Fruit fly (Drosophila melanogaster) whole organism, embryonic: ENCODE data around the gene CG31381.
A peak's percentile ranks its signal among the peaks of the same experiment; 100 is the strongest.

Experiments
- CG10209 ChIP-seq: fragments of 200-800 bp; sonication (Bioruptor generic); optimal IDR thresholded peaks from 3 replicates; lab custom pipeline; 2017; ENCODE audit warnings: missing biosample characterization, mild to moderate bottlenecking, missing genetic modification characterization, missing genetic modification reagents
- CG10321 ChIP-seq: fragments of 200-800 bp; sonication (Bioruptor generic); IDR thresholded peaks from 2 replicates; pipeline ENCODE4 v1.3.6; 2022; ENCODE audit warnings: missing biosample characterization, missing genetic modification characterization
- CG10979 ChIP-seq: fragments of 200-800 bp; sonication (Bioruptor generic); optimal IDR thresholded peaks from 2 replicates; lab custom pipeline; 2018; ENCODE audit warnings: missing biosample characterization, mild to moderate bottlenecking, missing genetic modification characterization, moderate library complexity
- CG11456 ChIP-seq: fragments of 200-800 bp; sonication (Bioruptor generic); IDR thresholded peaks from 3 replicates; pipeline ENCODE4 v1.3.6; 2022; ENCODE audit warnings: missing biosample characterization, missing genetic modification characterization
- CG12071 ChIP-seq: fragments of 200-800 bp; sonication (Bioruptor generic); optimal IDR thresholded peaks from 3 replicates; lab custom pipeline; 2018; ENCODE audit warnings: missing biosample characterization, mild to moderate bottlenecking, missing genetic modification characterization
- CG1602 ChIP-seq: fragments of 200-800 bp; sonication (Bioruptor generic); optimal IDR thresholded peaks from 3 replicates; lab custom pipeline; 2016; ENCODE audit warnings: missing biosample characterization, missing genetic modification characterization
- CG17802 ChIP-seq: fragments of 200-800 bp; sonication (Bioruptor generic); optimal IDR thresholded peaks from 2 replicates; lab custom pipeline; 2018; ENCODE audit warnings: missing biosample characterization, mild to moderate bottlenecking, missing genetic modification characterization, moderate library complexity
- CG2120 ChIP-seq: fragments of 200-800 bp; sonication (Bioruptor generic); optimal IDR thresholded peaks from 3 replicates; lab custom pipeline; 2016; ENCODE audit warnings: missing biosample characterization, missing genetic modification characterization
- CG34376 ChIP-seq: fragments of 200-800 bp; sonication (Bioruptor generic); optimal IDR thresholded peaks from 2 replicates; lab custom pipeline; 2018; ENCODE audit warnings: missing biosample characterization, mild to moderate bottlenecking, missing genetic modification characterization
- CG6654 ChIP-seq: fragments of 200-800 bp; sonication (Bioruptor generic); optimal IDR thresholded peaks from 2 replicates; lab custom pipeline; 2017; ENCODE audit warnings: missing biosample characterization, mild to moderate bottlenecking, missing genetic modification characterization
- CG6765 ChIP-seq: fragments of 200-800 bp; sonication (Bioruptor generic); optimal IDR thresholded peaks from 3 replicates; lab custom pipeline; 2017; ENCODE audit warnings: missing biosample characterization, mild to moderate bottlenecking, missing genetic modification characterization
- CG8478 ChIP-seq: fragments of >200 bp; optimal IDR thresholded peaks from 2 replicates; lab custom pipeline; 2018
- CG9215 ChIP-seq: fragments of 200-800 bp; sonication (Bioruptor generic); IDR thresholded peaks from 2 replicates; pipeline ENCODE4 v1.3.6; 2022; ENCODE audit warnings: missing biosample characterization, missing genetic modification characterization
- CHES-1-like ChIP-seq: fragments of 200-800 bp; sonication (Bioruptor generic); optimal IDR thresholded peaks from 2 replicates; lab custom pipeline; 2016; ENCODE audit warnings: missing biosample characterization, missing genetic modification characterization
- D19B ChIP-seq: fragments of 200-800 bp; sonication (Bioruptor generic); optimal IDR thresholded peaks from 2 replicates; lab custom pipeline; 2017; ENCODE audit warnings: missing biosample characterization, mild to moderate bottlenecking, missing genetic modification characterization
- Dad ChIP-seq: fragments of 200-800 bp; sonication (Bioruptor generic); optimal IDR thresholded peaks from 3 replicates; lab custom pipeline; 2016; ENCODE audit warnings: missing biosample characterization, missing genetic modification characterization
- Dek ChIP-seq: fragments of 200-800 bp; sonication (Bioruptor generic); optimal IDR thresholded peaks from 3 replicates; lab custom pipeline; 2019; ENCODE audit warnings: missing biosample characterization, mild to moderate bottlenecking, missing genetic modification characterization, moderate library complexity
- Dll ChIP-seq: fragments of 200-800 bp; sonication (Bioruptor generic); IDR thresholded peaks from 4 replicates; pipeline ENCODE4 v1.3.6; 2022; ENCODE audit warnings: missing biosample characterization, missing genetic modification characterization; ENCODE audit not compliant: partially characterized antibody
- Dp ChIP-seq: fragments of 200-800 bp; sonication (Bioruptor generic); optimal IDR thresholded peaks from 2 replicates; lab custom pipeline; 2018; ENCODE audit warnings: missing biosample characterization, mild to moderate bottlenecking, missing genetic modification characterization, moderate library complexity
- Elba2 ChIP-seq: fragments of 200-800 bp; sonication (Bioruptor generic); optimal IDR thresholded peaks from 3 replicates; lab custom pipeline; 2016; ENCODE audit warnings: missing biosample characterization, missing genetic modification characterization
- Ets65A ChIP-seq: fragments of 200-800 bp; sonication (Bioruptor generic); peaks from one replicate; lab custom pipeline; 2016; ENCODE audit warnings: missing biosample characterization, missing genetic modification characterization
- Fer3 ChIP-seq: fragments of 200-800 bp; sonication (Bioruptor generic); optimal IDR thresholded peaks from 2 replicates; lab custom pipeline; 2018; ENCODE audit warnings: missing biosample characterization, mild to moderate bottlenecking, missing genetic modification characterization, moderate library complexity
- H15 ChIP-seq: fragments of 200-800 bp; sonication (Bioruptor generic); IDR thresholded peaks from 3 replicates; pipeline ENCODE4 v1.3.6; 2022; ENCODE audit warnings: missing biosample characterization, missing genetic modification characterization
- Hr3 ChIP-seq: fragments of 200-800 bp; sonication (Bioruptor generic); optimal IDR thresholded peaks from 3 replicates; lab custom pipeline; 2016; ENCODE audit warnings: missing biosample characterization, missing genetic modification characterization
- MBD-R2 ChIP-seq: fragments of 200-800 bp; sonication (Bioruptor generic); IDR thresholded peaks from 2 replicates; pipeline ENCODE4 v1.3.6; 2022; ENCODE audit warnings: missing biosample characterization, missing genetic modification characterization
- MTF-1 ChIP-seq: fragments of 200-800 bp; sonication (Bioruptor generic); optimal IDR thresholded peaks from 2 replicates; lab custom pipeline; 2018; ENCODE audit warnings: missing biosample characterization, mild to moderate bottlenecking, missing genetic modification characterization, borderline replicate concordance
- Mrtf ChIP-seq: fragments of 200-800 bp; sonication (Bioruptor generic); IDR thresholded peaks from 3 replicates; pipeline ENCODE4 v1.3.6; 2022; ENCODE audit warnings: missing biosample characterization, missing genetic modification characterization
- Pdp1 ChIP-seq, 2 experiments: fragments of 200-800 bp; sonication (Bioruptor generic); optimal IDR thresholded peaks; 3 replicates each; lab custom pipeline; 2016; ENCODE audit warnings: missing biosample characterization in 2 of 2, missing genetic modification characterization in 2 of 2, mild to moderate bottlenecking in 1 of 2, moderate library complexity in 1 of 2
- Ravus ChIP-seq: fragments of 200-800 bp; sonication (Bioruptor generic); IDR thresholded peaks from 2 replicates; pipeline ENCODE4 v1.3.6; 2022; ENCODE audit warnings: missing biosample characterization, missing genetic modification characterization
- Stat92E ChIP-seq, 3 experiments: fragments of >200 bp in 2 of 3; fragments of 200-800 bp in 1 of 3; sonication (Bioruptor generic) in 1 of 3; optimal IDR thresholded peaks; 2 replicates each; lab custom pipeline; 2017 to 2019; ENCODE audit warnings: missing biosample characterization in 3 of 3, missing genetic modification characterization in 3 of 3, mild to moderate bottlenecking in 1 of 3, moderate library complexity in 1 of 3
- Taf1 ChIP-seq: fragments of 200-800 bp; sonication (Bioruptor generic); IDR thresholded peaks from 2 replicates; pipeline ENCODE4 v1.3.6; 2022; ENCODE audit warnings: missing biosample characterization, missing genetic modification characterization
- Vsx1 ChIP-seq: fragments of 200-800 bp; sonication (Bioruptor generic); optimal IDR thresholded peaks from 2 replicates; lab custom pipeline; 2017; ENCODE audit warnings: missing biosample characterization, mild to moderate bottlenecking, missing genetic modification characterization, missing genetic modification reagents
- Xbp1 ChIP-seq: fragments of 200-800 bp; sonication (Bioruptor generic); optimal IDR thresholded peaks from 3 replicates; lab custom pipeline; 2016; ENCODE audit warnings: missing biosample characterization, mild to moderate bottlenecking, missing genetic modification characterization
- al ChIP-seq: fragments of 200-800 bp; sonication (Bioruptor generic); IDR thresholded peaks from 2 replicates; pipeline ENCODE4 v1.3.6; 2022; ENCODE audit warnings: missing biosample characterization, missing genetic modification characterization
- amos ChIP-seq: fragments of 200-800 bp; sonication (Bioruptor generic); IDR thresholded peaks from 2 replicates; pipeline ENCODE4 v1.3.6; 2022; ENCODE audit warnings: missing biosample characterization, missing genetic modification characterization; ENCODE audit not compliant: partially characterized antibody
- bowl ChIP-seq: fragments of 200-800 bp; sonication (Bioruptor generic); IDR thresholded peaks from 2 replicates; pipeline ENCODE4 v1.3.6; 2022; ENCODE audit warnings: missing biosample characterization, missing genetic modification characterization
- cas ChIP-seq: fragments of 200-800 bp; sonication (Bioruptor generic); IDR thresholded peaks from 2 replicates; pipeline ENCODE4 v1.3.6; 2022; ENCODE audit warnings: missing biosample characterization, missing genetic modification characterization
- cato ChIP-seq: fragments of 200-800 bp; sonication (Bioruptor generic); optimal IDR thresholded peaks from 2 replicates; lab custom pipeline; 2016; ENCODE audit warnings: missing biosample characterization, missing genetic modification characterization, borderline replicate concordance
- chif ChIP-seq, 2 experiments: fragments of 200-800 bp; sonication (Bioruptor generic); optimal IDR thresholded peaks; 3 replicates each; lab custom pipeline; 2016; ENCODE audit warnings: missing biosample characterization in 2 of 2, missing genetic modification characterization in 2 of 2
- crc ChIP-seq: fragments of 200-800 bp; sonication (Bioruptor generic); optimal IDR thresholded peaks from 2 replicates; lab custom pipeline; 2016; ENCODE audit warnings: missing biosample characterization, missing genetic modification characterization
- croc ChIP-seq: fragments of 200-800 bp; sonication (Bioruptor generic); conservative IDR thresholded peaks from 3 replicates; pipeline ENCODE4 v1.3.6; 2022; ENCODE audit warnings: missing biosample characterization, missing genetic modification characterization
- dan ChIP-seq: fragments of 200-800 bp; sonication (Bioruptor generic); IDR thresholded peaks from 2 replicates; pipeline ENCODE4 v1.3.6; 2022; ENCODE audit warnings: missing biosample characterization, missing genetic modification characterization
- eyg ChIP-seq: fragments of 200-800 bp; sonication (Bioruptor generic); optimal IDR thresholded peaks from 3 replicates; lab custom pipeline; 2016; ENCODE audit warnings: missing biosample characterization, missing genetic modification characterization
- hbn ChIP-seq: fragments of 200-800 bp; sonication (Bioruptor generic); IDR thresholded peaks from 2 replicates; pipeline ENCODE4 v1.3.6; 2022; ENCODE audit warnings: missing biosample characterization, missing genetic modification characterization; ENCODE audit not compliant: partially characterized antibody
- lilli ChIP-seq: fragments of 200-800 bp; sonication (Bioruptor generic); optimal IDR thresholded peaks from 3 replicates; lab custom pipeline; 2016; ENCODE audit warnings: missing biosample characterization, missing genetic modification characterization
- maf-S ChIP-seq: fragments of 200-800 bp; sonication (Bioruptor generic); optimal IDR thresholded peaks from 2 replicates; lab custom pipeline; 2016; ENCODE audit warnings: missing biosample characterization, missing genetic modification characterization
- pzg ChIP-seq: fragments of 200-800 bp; sonication (Bioruptor generic); optimal IDR thresholded peaks from 3 replicates; lab custom pipeline; 2018; ENCODE audit warnings: missing biosample characterization, mild to moderate bottlenecking, missing genetic modification characterization, moderate library complexity
- repo ChIP-seq: fragments of 200-800 bp; sonication (Bioruptor generic); optimal IDR thresholded peaks from 2 replicates; lab custom pipeline; 2016; ENCODE audit warnings: missing biosample characterization, missing genetic modification characterization
- tap ChIP-seq: fragments of 200-800 bp; optimal IDR thresholded peaks from 3 replicates; lab custom pipeline; 2019; ENCODE audit warnings: missing biosample characterization, mild to moderate bottlenecking, missing genetic modification characterization, moderate library complexity
- toy ChIP-seq: fragments of 200-800 bp; sonication (Bioruptor generic); IDR thresholded peaks from 2 replicates; pipeline ENCODE4 v1.3.6; 2022; ENCODE audit warnings: missing biosample characterization, missing genetic modification characterization
- trem ChIP-seq: fragments of 200-800 bp; optimal IDR thresholded peaks from 3 replicates; lab custom pipeline; 2019; ENCODE audit warnings: missing biosample characterization, mild to moderate bottlenecking, missing genetic modification characterization, moderate library complexity
- trh ChIP-seq: fragments of 200-800 bp; sonication (Bioruptor generic); optimal IDR thresholded peaks from 2 replicates; lab custom pipeline; 2016; ENCODE audit warnings: missing biosample characterization, missing genetic modification characterization

CG31381 gene

DNA sequence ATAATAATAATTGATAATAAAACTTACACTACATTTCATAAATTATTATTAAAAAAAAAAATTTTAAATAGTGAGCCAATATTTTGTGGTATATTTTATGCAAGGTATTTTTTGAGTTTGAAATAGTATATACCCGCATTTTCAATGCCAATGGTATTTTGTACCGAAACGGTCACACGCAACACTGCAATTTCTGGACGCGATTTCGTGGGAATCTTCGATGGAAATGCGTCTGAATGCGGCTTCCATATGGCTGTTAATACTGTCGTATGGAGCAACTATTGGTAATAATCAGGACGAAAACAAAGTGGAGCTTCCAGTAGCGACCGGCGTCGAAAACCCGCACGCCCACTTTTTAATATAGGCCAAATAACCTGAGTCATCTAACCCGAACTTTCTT lies 25.4 kb upstream of the CG31381 start, which contains the start of gene Nct (continued):
- TF ChIP-seq CG10979 (tag; lab: Kevin White, UChicago) (no peak), cato (GFP tag; lab: Kevin White, UChicago) (no peak), CG10321 (no peak), Mrtf (no peak), Xbp1 (no peak), dan (GFP tag; lab: Robert Waterston, UW) (no peak), trh (GFP tag; lab: Kevin White, UChicago) (no peak), CG34376 (GFP tag; lab: Kevin White, UChicago) (no peak), Ets65A (no peak), Dll (GFP tag; lab: Robert Waterston, UW) (0 out of 4 replicates have a peak, but pooled peaks have one; percentile 15), Dek (tag; lab: Kevin White, UChicago) (no peak), cas (GFP tag; lab: Robert Waterston, UW) (no peak), crc (GFP tag; lab: Kevin White, UChicago) (no peak), Dp (peak; percentile 60), CG11456 (no peak), al (no peak), croc (GFP tag; lab: Robert Waterston, UW) (no peak), Fer3 (tag; lab: Kevin White, UChicago) (no peak), H15 (GFP tag; lab: Robert Waterston, UW) (no peak), CG17802 (no peak), CG10209 (GFP tag; lab: Kevin White, UChicago) (no peak), CHES-1-like (GFP tag; lab: Kevin White, UChicago) (no peak), CG6654 (GFP tag; lab: Kevin White, UChicago) (no peak), tap (tag; lab: Kevin White, UChicago) (no peak), Taf1 (GFP tag; lab: Robert Waterston, UW) (no peak), Elba2 (GFP tag; lab: Kevin White, UChicago) (no peak), bowl (GFP tag; lab: Robert Waterston, UW) (no peak), CG1602 (GFP tag; lab: Kevin White, UChicago) (no peak), chif (GFP tag; optimal IDR thresholded peaks at IDR 0.05; lab: Kevin White, UChicago) (no peak), MBD-R2 (peak; percentile 71; the same call in 1 of the 2 replicates), hbn (GFP tag; lab: Robert Waterston, UW) (no peak), pzg (GFP tag; lab: Kevin White, UChicago) (peak; percentile 53), repo (GFP tag; lab: Kevin White, UChicago) (no peak), D19B (GFP tag; lab: Kevin White, UChicago) (no peak), Vsx1 (GFP tag; lab: Kevin White, UChicago) (no peak), Stat92E (GFP tag; optimal IDR thresholded peaks at IDR 0.05; lab: Kevin White, UChicago) (peak in 1 of 3 experiments; percentile 22), trem (tag; lab: Kevin White, UChicago) (peak; percentile 18), CG12071 (GFP tag; lab: Kevin White, UChicago) (no peak), CG6765 (GFP tag; lab: Kevin White, UChicago) (no peak), MTF-1 (no peak), eyg (GFP tag; lab: Kevin White, UChicago) (no peak), Hr3 (GFP tag; lab: Kevin White, UChicago) (no peak), CG9215 (GFP tag; lab: Robert Waterston, UW) (no peak), amos (GFP tag; lab: Robert Waterston, UW) (no peak), Pdp1 (GFP tag; optimal IDR thresholded peaks at IDR 0.05; lab: Kevin White, UChicago) (no peak), CG2120 (GFP tag; lab: Kevin White, UChicago) (no peak), Dad (GFP tag; lab: Kevin White, UChicago) (no peak), CG8478 (no peak), lilli (GFP tag; lab: Kevin White, UChicago) (no peak), toy (GFP tag; lab: Robert Waterston, UW) (no peak), maf-S (GFP tag; lab: Kevin White, UChicago) (no peak), Ravus (GFP tag; lab: Robert Waterston, UW) (no peak)
